Worm (Caenorhabditis elegans) whole organism, young adult: ENCODE data around the gene aps-1.

Source experiments
- D2030.7 ChIP-seq: fragments of 200-800 bp; sonication (Bioruptor generic); IDR thresholded peaks from 2 replicates; pipeline ENCODE4 v1.3.6; 2022; ENCODE audit warnings: missing genetic modification reagents, missing genetic modification characterization, missing compliant biosample characterization
- F23B12.7 ChIP-seq: sonication (generic microtip); optimal IDR thresholded peaks from 2 replicates; lab custom pipeline; 2017; ENCODE audit warnings: missing genetic modification characterization, mild to moderate bottlenecking, missing compliant biosample characterization, antibody characterized with exemption, moderate library complexity; ENCODE audit not compliant: insufficient read depth
- F33H1.4 ChIP-seq: fragments of 200-800 bp; sonication (Bioruptor generic); IDR thresholded peaks from 2 replicates; pipeline ENCODE4 v1.3.6; 2022; ENCODE audit warnings: missing genetic modification reagents, missing genetic modification characterization, missing compliant biosample characterization
- F37B4.10 ChIP-seq: fragments of 200-800 bp; sonication (Bioruptor generic); IDR thresholded peaks from 2 replicates; pipeline ENCODE4 v1.3.6; 2022; ENCODE audit warnings: missing genetic modification characterization, missing compliant biosample characterization
- F49E8.2 ChIP-seq: sonication (generic microtip); optimal IDR thresholded peaks from 3 replicates; lab custom pipeline; 2017; ENCODE audit warnings: missing genetic modification characterization, mild to moderate bottlenecking, missing compliant biosample characterization, antibody characterized with exemption, moderate library complexity; ENCODE audit not compliant: insufficient read depth
- F52B5.7 ChIP-seq: sonication (generic microtip); optimal IDR thresholded peaks from 2 replicates; lab custom pipeline; 2016; ENCODE audit warnings: mild to moderate bottlenecking, missing genetic modification characterization, missing compliant biosample characterization
- F55B11.4 ChIP-seq: sonication (generic microtip); optimal IDR thresholded peaks from 2 replicates; lab custom pipeline; 2016; ENCODE audit warnings: missing compliant biosample characterization, missing genetic modification characterization, borderline replicate concordance; ENCODE audit not compliant: insufficient read depth
- F57C9.4 ChIP-seq: sonication (generic microtip); optimal IDR thresholded peaks from 2 replicates; lab custom pipeline; 2017; ENCODE audit warnings: mild to moderate bottlenecking, missing genetic modification characterization, missing compliant biosample characterization
- K11D2.4 ChIP-seq: fragments of 200-800 bp; sonication (Bioruptor generic); IDR thresholded peaks from 2 replicates; pipeline ENCODE4 v1.3.6; 2022; ENCODE audit warnings: missing genetic modification reagents, missing genetic modification characterization, missing compliant biosample characterization
- K12H6.12 ChIP-seq: fragments of 200-800 bp; sonication (Bioruptor generic); optimal IDR thresholded peaks from 2 replicates; lab custom pipeline; 2018; ENCODE audit warnings: mild to moderate bottlenecking, missing genetic modification characterization, missing compliant biosample characterization
- T26A5.8 ChIP-seq: sonication (generic microtip); optimal IDR thresholded peaks from 2 replicates; lab custom pipeline; 2016; ENCODE audit warnings: missing genetic modification characterization, missing compliant biosample characterization
- Y53F4B.3 ChIP-seq: fragments of 200-800 bp; sonication (Bioruptor generic); IDR thresholded peaks from 2 replicates; pipeline ENCODE4 v1.3.6; 2022; ENCODE audit warnings: missing genetic modification reagents, missing genetic modification characterization, missing compliant biosample characterization
- Y56A3A.18 ChIP-seq: fragments of 200-800 bp; sonication (Bioruptor generic); IDR thresholded peaks from 2 replicates; pipeline ENCODE4 v1.3.6; 2022; ENCODE audit warnings: missing genetic modification reagents, missing genetic modification characterization, missing compliant biosample characterization
- Y67H2A.10 ChIP-seq: fragments of 200-800 bp; sonication (Bioruptor generic); conservative IDR thresholded peaks from 2 replicates; pipeline ENCODE4 v1.3.6; 2022; ENCODE audit warnings: missing genetic modification reagents, missing genetic modification characterization, missing compliant biosample characterization
- Y79H2A.3 ChIP-seq: fragments of 200-800 bp; sonication (Bioruptor generic); conservative IDR thresholded peaks from 2 replicates; pipeline ENCODE4 v1.3.6; 2022; ENCODE audit warnings: missing genetic modification reagents, missing genetic modification characterization, missing compliant biosample characterization
- Y95B8A.8 ChIP-seq: fragments of 200-800 bp; sonication (Bioruptor generic); IDR thresholded peaks from 2 replicates; pipeline ENCODE4 v1.3.6; 2022; ENCODE audit warnings: missing genetic modification reagents, missing genetic modification characterization, missing compliant biosample characterization
- ZK185.1 ChIP-seq: sonication (generic microtip); optimal IDR thresholded peaks from 2 replicates; lab custom pipeline; 2016; ENCODE audit warnings: mild to moderate bottlenecking, missing genetic modification characterization, missing compliant biosample characterization; ENCODE audit not compliant: poor library complexity, severe bottlenecking
- akir-1 ChIP-seq: fragments of 200-800 bp; sonication (Bioruptor generic); optimal IDR thresholded peaks from 2 replicates; lab custom pipeline; 2018; ENCODE audit warnings: mild to moderate bottlenecking, missing genetic modification characterization, moderate library complexity, missing compliant biosample characterization
- atf-7 ChIP-seq: sonication (generic microtip); optimal IDR thresholded peaks from 2 replicates; lab custom pipeline; 2017; ENCODE audit warnings: mild to moderate bottlenecking, missing genetic modification characterization, missing compliant biosample characterization
- attf-3 ChIP-seq: fragments of 200-800 bp; sonication (Bioruptor generic); conservative IDR thresholded peaks from 2 replicates; pipeline ENCODE4 v1.3.6; 2022; ENCODE audit warnings: missing genetic modification reagents, missing genetic modification characterization, missing compliant biosample characterization
- attf-5 ChIP-seq: fragments of 200-800 bp; sonication (Bioruptor generic); optimal IDR thresholded peaks from 2 replicates; lab custom pipeline; 2018; ENCODE audit warnings: mild to moderate bottlenecking, missing genetic modification characterization, missing compliant biosample characterization
- bed-2 ChIP-seq: fragments of 200-800 bp; sonication (Bioruptor generic); IDR thresholded peaks from 2 replicates; pipeline ENCODE4 v1.3.6; 2022; ENCODE audit warnings: missing genetic modification reagents, missing genetic modification characterization, missing compliant biosample characterization
- ceh-100 ChIP-seq: fragments of 200-800 bp; sonication (Bioruptor generic); IDR thresholded peaks from 2 replicates; pipeline ENCODE4 v1.3.6; 2022; ENCODE audit warnings: missing genetic modification reagents, missing genetic modification characterization, missing compliant biosample characterization
- ceh-79 ChIP-seq: sonication (generic microtip); optimal IDR thresholded peaks from 2 replicates; lab custom pipeline; 2017; ENCODE audit warnings: mild to moderate bottlenecking, missing genetic modification characterization, missing compliant biosample characterization
- efl-1 ChIP-seq: fragments of 150-350 bp; optimal IDR thresholded peaks from 2 replicates; lab custom pipeline; 2014; ENCODE audit warnings: missing biosample characterization, missing genetic modification reagents, missing genetic modification characterization
- gei-17 ChIP-seq: fragments of 200-800 bp; sonication (Bioruptor generic); optimal IDR thresholded peaks from 2 replicates; lab custom pipeline; 2018; ENCODE audit warnings: mild to moderate bottlenecking, missing genetic modification characterization, missing compliant biosample characterization
- hmg-20 ChIP-seq: fragments of 200-800 bp; sonication (Bioruptor generic); IDR thresholded peaks from 2 replicates; pipeline ENCODE4 v1.3.6; 2022; ENCODE audit warnings: missing genetic modification reagents, missing genetic modification characterization, missing compliant biosample characterization
- hsf-1 ChIP-seq: fragments of 200-800 bp; sonication (Bioruptor generic); IDR thresholded peaks from 2 replicates; pipeline ENCODE4 v1.3.6; 2022; ENCODE audit warnings: missing genetic modification reagents, missing genetic modification characterization, missing compliant biosample characterization
- let-526 ChIP-seq: fragments of 200-800 bp; sonication (Bioruptor generic); IDR thresholded peaks from 2 replicates; pipeline ENCODE4 v1.3.6; 2022; ENCODE audit warnings: missing genetic modification reagents, missing genetic modification characterization, missing compliant biosample characterization
- lsl-1 ChIP-seq: fragments of 200-800 bp; sonication (Bioruptor generic); optimal IDR thresholded peaks from 2 replicates; lab custom pipeline; 2018; ENCODE audit warnings: mild to moderate bottlenecking, missing genetic modification characterization, moderate library complexity, missing compliant biosample characterization
- lsy-27 ChIP-seq: sonication (generic microtip); optimal IDR thresholded peaks from 2 replicates; lab custom pipeline; 2017; ENCODE audit warnings: missing genetic modification characterization, mild to moderate bottlenecking, missing compliant biosample characterization, antibody characterized with exemption, missing genotype, borderline replicate concordance; ENCODE audit not compliant: insufficient read depth
- nfya-1 ChIP-seq: sonication (generic microtip); optimal IDR thresholded peaks from 2 replicates; lab custom pipeline; 2017; ENCODE audit warnings: antibody characterized with exemption, missing compliant biosample characterization, missing genetic modification characterization, borderline replicate concordance; ENCODE audit not compliant: insufficient read depth
- nfya-2 ChIP-seq: fragments of 200-800 bp; sonication (Bioruptor generic); IDR thresholded peaks from 2 replicates; pipeline ENCODE4 v1.3.6; 2022; ENCODE audit warnings: missing genetic modification reagents, missing genetic modification characterization, missing compliant biosample characterization
- pbrm-1 ChIP-seq: fragments of 200-800 bp; sonication (Bioruptor generic); IDR thresholded peaks from 2 replicates; pipeline ENCODE4 v1.3.6; 2022; ENCODE audit warnings: missing genetic modification reagents, missing genetic modification characterization, missing compliant biosample characterization
- pha-4 ChIP-seq: fragments of 150-350 bp; sonication (generic microtip); optimal IDR thresholded peaks from 2 replicates; lab custom pipeline; 2014; ENCODE audit warnings: missing biosample characterization, missing genetic modification reagents, missing genetic modification characterization
- rec-8 ChIP-seq, 2 experiments: sonication (generic microtip); optimal IDR thresholded peaks; 2 replicates each; lab custom pipeline; 2016; ENCODE audit warnings: mild to moderate bottlenecking in 2 of 2, missing genetic modification characterization in 2 of 2, missing genetic modification reagents in 2 of 2, missing genotype in 2 of 2, missing biosample characterization in 1 of 2, missing compliant biosample characterization in 1 of 2, moderate library complexity in 1 of 2
- sdz-38 ChIP-seq: sonication (generic microtip); optimal IDR thresholded peaks from 2 replicates; lab custom pipeline; 2016; ENCODE audit warnings: missing genotype, missing genetic modification characterization, missing compliant biosample characterization
- sea-2 ChIP-seq: fragments of 200-800 bp; sonication (Bioruptor generic); IDR thresholded peaks from 2 replicates; pipeline ENCODE4 v1.3.6; 2022; ENCODE audit warnings: missing genetic modification characterization, missing compliant biosample characterization
- snpc-3.4 ChIP-seq: sonication (generic microtip); optimal IDR thresholded peaks from 2 replicates; lab custom pipeline; 2017; ENCODE audit warnings: missing genetic modification characterization, mild to moderate bottlenecking, missing compliant biosample characterization, antibody characterized with exemption, moderate library complexity, missing genotype, missing genetic modification reagents
- somi-1 ChIP-seq: fragments of 200-800 bp; sonication (Bioruptor generic); optimal IDR thresholded peaks from 2 replicates; lab custom pipeline; 2018; ENCODE audit warnings: mild to moderate bottlenecking, missing genetic modification characterization, missing compliant biosample characterization
- tlf-1 ChIP-seq: fragments of 200-800 bp; sonication (Bioruptor generic); optimal IDR thresholded peaks from 2 replicates; lab custom pipeline; 2018; ENCODE audit warnings: mild to moderate bottlenecking, missing genetic modification characterization, missing compliant biosample characterization
- xnd-1 ChIP-seq: sonication (generic microtip); optimal IDR thresholded peaks from 2 replicates; lab custom pipeline; 2016; ENCODE audit warnings: missing genotype, missing genetic modification reagents, missing genetic modification characterization, missing compliant biosample characterization
- zfh-2 ChIP-seq: fragments of 200-800 bp; sonication (Bioruptor generic); conservative IDR thresholded peaks from 2 replicates; pipeline ENCODE4 v1.3.6; 2022; ENCODE audit warnings: missing genetic modification reagents, missing genetic modification characterization, missing compliant biosample characterization
- zim-3 ChIP-seq: sonication (generic microtip); optimal IDR thresholded peaks from 2 replicates; lab custom pipeline; 2017; ENCODE audit warnings: mild to moderate bottlenecking, missing genetic modification characterization, moderate library complexity, missing compliant biosample characterization
- ztf-18 ChIP-seq: sonication (generic microtip); optimal IDR thresholded peaks from 2 replicates; lab custom pipeline; 2016; ENCODE audit warnings: missing genotype, mild to moderate bottlenecking, missing genetic modification characterization, missing compliant biosample characterization
- ztf-26 ChIP-seq: sonication (generic microtip); optimal IDR thresholded peaks from 2 replicates; lab custom pipeline; 2017; ENCODE audit warnings: missing genetic modification characterization, missing compliant biosample characterization
- ztf-28 ChIP-seq: fragments of 200-800 bp; sonication (Bioruptor generic); IDR thresholded peaks from 2 replicates; pipeline ENCODE4 v1.3.6; 2022; ENCODE audit warnings: missing genetic modification reagents, missing genetic modification characterization, missing compliant biosample characterization

aps-1 gene

ce11 chrV:6000368-6000802 is 17.4 kb upstream of the aps-1 start (continued):
- no peak for TF ChIP-seq rec-8 (tag; optimal IDR thresholded peaks at IDR 0.05; lab: Kevin White, UChicago)
- TF ChIP-seq sea-2 (GFP tag; lab: Robert Waterston, UW): no peak
- no peak for TF ChIP-seq efl-1 (GFP tag; lab: Kevin White, UChicago)
- no peak for TF ChIP-seq F23B12.7 (tag; lab: Kevin White, UChicago)
- no peak for TF ChIP-seq snpc-3.4 (tag; lab: Kevin White, UChicago)
- no peak for TF ChIP-seq lsy-27 (tag; lab: Kevin White, UChicago)
- TF ChIP-seq hmg-20 (GFP tag; lab: Robert Waterston, UW): 0 out of 2 replicates have a peak, but pooled peaks have one; percentile 13
- TF ChIP-seq pbrm-1 (GFP tag; lab: Robert Waterston, UW): peak; percentile 86
- TF ChIP-seq ceh-79 (tag; lab: Kevin White, UChicago): no peak
- TF ChIP-seq zfh-2 (GFP tag; lab: Robert Waterston, UW): peak; percentile 90
- no peak for TF ChIP-seq F57C9.4 (tag; lab: Kevin White, UChicago)
- TF ChIP-seq Y56A3A.18 (GFP tag; lab: Robert Waterston, UW): peak; percentile 89; the same call in 1 of the 2 replicates
- peak; percentile 85 for TF ChIP-seq tlf-1 (GFP tag; lab: Kevin White, UChicago)
- TF ChIP-seq F55B11.4 (tag; lab: Kevin White, UChicago): no peak
- no peak for TF ChIP-seq nfya-1 (tag; lab: Kevin White, UChicago)
- no peak for TF ChIP-seq nfya-2 (GFP tag; lab: Robert Waterston, UW)
- TF ChIP-seq pha-4 (tag; lab: Kevin White, UChicago): peak; percentile 27
- TF ChIP-seq attf-5 (GFP tag; lab: Kevin White, UChicago): peak; percentile 93
- no peak for TF ChIP-seq lsl-1
- TF ChIP-seq hsf-1 (GFP tag; lab: Robert Waterston, UW): peak; percentile 57; the same call in 1 of the 2 replicates
- no peak for TF ChIP-seq bed-2 (GFP tag; lab: Robert Waterston, UW)
- TF ChIP-seq akir-1: peak; percentile 13
- TF ChIP-seq let-526 (GFP tag; lab: Robert Waterston, UW): peak; percentile 80; the same call in 1 of the 2 replicates
- peak; percentile 36 for TF ChIP-seq gei-17 (GFP tag; lab: Kevin White, UChicago)
- no peak for TF ChIP-seq F52B5.7
- peak; percentile 40; the same call in 1 of the 2 replicates for TF ChIP-seq Y67H2A.10 (GFP tag; lab: Robert Waterston, UW)
- no peak for TF ChIP-seq Y53F4B.3 (GFP tag; lab: Robert Waterston, UW)
- peak; percentile 78 for TF ChIP-seq ZK185.1 (tag; lab: Kevin White, UChicago)
- TF ChIP-seq ztf-18 (tag; lab: Kevin White, UChicago): peak; percentile 64
- TF ChIP-seq K11D2.4: peak; percentile 90
- TF ChIP-seq ztf-28: no peak
- no peak for TF ChIP-seq xnd-1 (tag; lab: Kevin White, UChicago)
- no peak for TF ChIP-seq sdz-38
- TF ChIP-seq F33H1.4: no peak
- TF ChIP-seq zim-3 (tag; lab: Kevin White, UChicago): no peak
- peak; percentile 100 for TF ChIP-seq atf-7 (tag; lab: Kevin White, UChicago)
- no peak for TF ChIP-seq D2030.7
- peak; percentile 89; the same call in 1 of the 2 replicates for TF ChIP-seq F37B4.10 (GFP tag; lab: Robert Waterston, UW)
- peak; percentile 62 for TF ChIP-seq attf-3 (GFP tag; lab: Robert Waterston, UW)
- TF ChIP-seq F49E8.2 (tag; lab: Kevin White, UChicago): no peak
- peak; percentile 87 for TF ChIP-seq K12H6.12 (tag; lab: Kevin White, UChicago)
- TF ChIP-seq Y95B8A.8 (GFP tag; lab: Robert Waterston, UW): 0 out of 2 replicates have a peak, but pooled peaks have one; percentile 46
- TF ChIP-seq T26A5.8 (tag; lab: Kevin White, UChicago): no peak
- TF ChIP-seq ztf-26 (tag; lab: Kevin White, UChicago): peak; percentile 92
- no peak for TF ChIP-seq Y79H2A.3 (GFP tag; lab: Robert Waterston, UW)
- peak; percentile 78 for TF ChIP-seq somi-1 (GFP tag; lab: Kevin White, UChicago)
- no peak for TF ChIP-seq ceh-100 (GFP tag; lab: Robert Waterston, UW)
